Fruit fly (Drosophila melanogaster): ENCODE results near the gene bip1.

Gene bip1

dm6 chr3L:8024278-8025140 is 34.0 kb downstream of the bip1 start (continued):
- TF ChIP-seq Elba2 (GFP tag; optimal IDR thresholded peaks at IDR 0.05) = no peak
- no peak for TF ChIP-seq fd64A (GFP tag; optimal IDR thresholded peaks at IDR 0.05)
- 0 out of 3 replicates have a peak, but pooled peaks have one; percentile 37 for TF ChIP-seq CG11093 (GFP tag; IDR thresholded peaks at IDR 0.05)
- no peak for TF ChIP-seq CG8944 (GFP tag; optimal IDR thresholded peaks at IDR 0.05)
- TF ChIP-seq NK7.1 (GFP tag; optimal IDR thresholded peaks at IDR 0.05) = no peak
- peak; percentile 60 for TF ChIP-seq tap (tag; optimal IDR thresholded peaks at IDR 0.05)
- TF ChIP-seq Eip74EF (GFP tag; optimal IDR thresholded peaks at IDR 0.05) = no peak
- TF ChIP-seq CG6791 (GFP tag; IDR thresholded peaks at IDR 0.05; ENCODE audit: partially characterized antibody) = no peak
- TF ChIP-seq Opbp (GFP tag; IDR thresholded peaks at IDR 0.05; ENCODE audit: partially characterized antibody) = no peak
- TF ChIP-seq CG7271 (tag; optimal IDR thresholded peaks at IDR 0.05) = no peak
- TF ChIP-seq bab2 (GFP tag; optimal IDR thresholded peaks at IDR 0.05) = no peak
- TF ChIP-seq da (GFP tag; optimal IDR thresholded peaks at IDR 0.05) = no peak
- no peak for TF ChIP-seq Dfd (GFP tag; optimal IDR thresholded peaks at IDR 0.05)
- TF ChIP-seq Sox102F (GFP tag; optimal IDR thresholded peaks at IDR 0.05) = peak; percentile 46
- no peak for TF ChIP-seq Dek (tag; optimal IDR thresholded peaks at IDR 0.05)
- no peak for TF ChIP-seq chinmo (GFP tag; IDR thresholded peaks at IDR 0.05; ENCODE audit: partially characterized antibody)
- TF ChIP-seq CG4617 (GFP tag; optimal IDR thresholded peaks at IDR 0.05; ENCODE audit: borderline replicate concordance) = no peak
- no peak for TF ChIP-seq trem (tag; optimal IDR thresholded peaks at IDR 0.05)
- TF ChIP-seq CG3847 (GFP tag; IDR thresholded peaks at IDR 0.05) = peak; percentile 19; the same call in 1 of the 2 replicates
- no peak for TF ChIP-seq NC2α (GFP tag; optimal IDR thresholded peaks at IDR 0.05)
- no peak for TF ChIP-seq CG17385 (GFP tag; optimal IDR thresholded peaks at IDR 0.05)
- peak; percentile 27 for TF ChIP-seq CG6854 (GFP tag; optimal IDR thresholded peaks at IDR 0.05)
- TF ChIP-seq salm (tag; optimal IDR thresholded peaks at IDR 0.05) = no peak
- peak; percentile 41 for TF ChIP-seq CG2120 (GFP tag; optimal IDR thresholded peaks at IDR 0.05)
- TF ChIP-seq CG9797 (GFP tag; optimal IDR thresholded peaks at IDR 0.05) = no peak
- TF ChIP-seq CG14050 (GFP tag; IDR thresholded peaks at IDR 0.05) = peak; percentile 14; the same call in 1 of the 3 replicates
- TF ChIP-seq ap (GFP tag; IDR thresholded peaks at IDR 0.05) = no peak
- TF ChIP-seq Hmx (GFP tag; optimal IDR thresholded peaks at IDR 0.05) = peak; percentile 28
- TF ChIP-seq lbe (GFP tag; optimal IDR thresholded peaks at IDR 0.05) = peak; percentile 15
- TF ChIP-seq CG3281 (GFP tag; optimal IDR thresholded peaks at IDR 0.05) = peak; percentile 24
- peak; percentile 68 for TF ChIP-seq dmrt99B (tag; optimal IDR thresholded peaks at IDR 0.05)
- TF ChIP-seq Ets97D (GFP tag; optimal IDR thresholded peaks at IDR 0.05) = no peak
- peak; percentile 41 for TF ChIP-seq CG18476 (GFP tag; optimal IDR thresholded peaks at IDR 0.05)
- TF ChIP-seq Bteb2 (GFP tag; optimal IDR thresholded peaks at IDR 0.05) = no peak
- TF ChIP-seq CG7928 (GFP tag; optimal IDR thresholded peaks at IDR 0.05) = no peak
- no peak; the same call in 2 of the 3 replicates for TF ChIP-seq C15 (GFP tag; IDR thresholded peaks at IDR 0.05)
- TF ChIP-seq CG8765 (GFP tag; IDR thresholded peaks at IDR 0.05) = no peak
- TF ChIP-seq cas (GFP tag; IDR thresholded peaks at IDR 0.05) = 0 out of 2 replicates have a peak, but pooled peaks have one; percentile 34
- peak; percentile 11 for TF ChIP-seq fd96Cb (tag; optimal IDR thresholded peaks at IDR 0.05)
- TF ChIP-seq sens-2 (GFP tag; IDR thresholded peaks at IDR 0.05) = 0 out of 2 replicates have a peak, but pooled peaks have one; percentile 17
- TF ChIP-seq CG9215 (GFP tag; IDR thresholded peaks at IDR 0.05) = peak; percentile 57; the same call in 1 of the 2 replicates
- TF ChIP-seq HLH4C (GFP tag; IDR thresholded peaks at IDR 0.05; ENCODE audit: partially characterized antibody) = no peak
- TF ChIP-seq tin (GFP tag; optimal IDR thresholded peaks at IDR 0.05) = peak; percentile 19
- no peak for TF ChIP-seq Asciz (GFP tag; optimal IDR thresholded peaks at IDR 0.05)
- no peak for TF ChIP-seq chm (GFP tag; IDR thresholded peaks at IDR 0.05)
- TF ChIP-seq Neu2 (GFP tag; optimal IDR thresholded peaks at IDR 0.05; ENCODE audit: borderline replicate concordance) = no peak
- peak; percentile 61 for TF ChIP-seq CG10147 (GFP tag; optimal IDR thresholded peaks at IDR 0.05)
- TF ChIP-seq CG7372 (GFP tag; IDR thresholded peaks at IDR 0.05) = peak; percentile 64; the same call in 1 of the 2 replicates
